Fruit fly (Drosophila melanogaster) whole organism, embryonic: Measurements from ENCODE around the gene Oatp30B.

Source experiments
- Aef1 ChIP-seq: fragments of 200-800 bp; sonication (Bioruptor generic); IDR thresholded peaks from 3 replicates; pipeline ENCODE4 v1.3.6; 2022; ENCODE audit warnings: missing biosample characterization, missing genetic modification characterization
- Atf6 ChIP-seq: fragments of 200-800 bp; sonication (Bioruptor generic); IDR thresholded peaks from 2 replicates; pipeline ENCODE4 v1.3.6; 2022; ENCODE audit warnings: missing biosample characterization, missing genetic modification characterization
- B-H1 ChIP-seq: fragments of 200-800 bp; sonication (Bioruptor generic); IDR thresholded peaks from 3 replicates; pipeline ENCODE4 v1.3.6; 2022; ENCODE audit warnings: missing biosample characterization, missing genetic modification characterization
- CG10209 ChIP-seq: fragments of 200-800 bp; sonication (Bioruptor generic); optimal IDR thresholded peaks from 3 replicates; lab custom pipeline; 2017; ENCODE audit warnings: missing biosample characterization, mild to moderate bottlenecking, missing genetic modification characterization, missing genetic modification reagents
- CG10462 ChIP-seq: fragments of 200-800 bp; sonication (Bioruptor generic); optimal IDR thresholded peaks from 2 replicates; lab custom pipeline; 2016; ENCODE audit warnings: missing biosample characterization, missing genetic modification characterization
- CG11085 ChIP-seq: fragments of 200-800 bp; sonication (Bioruptor generic); IDR thresholded peaks from 2 replicates; pipeline ENCODE4 v1.3.6; 2022; ENCODE audit warnings: missing biosample characterization, missing genetic modification characterization
- CG12104 ChIP-seq: fragments of 200-800 bp; sonication (Bioruptor generic); optimal IDR thresholded peaks from 3 replicates; lab custom pipeline; 2016; ENCODE audit warnings: missing biosample characterization, missing genetic modification characterization
- CG12219 ChIP-seq: fragments of 200-800 bp; sonication (Bioruptor generic); optimal IDR thresholded peaks from 3 replicates; lab custom pipeline; 2018; ENCODE audit warnings: missing biosample characterization, mild to moderate bottlenecking, missing genetic modification characterization
- CG12299 ChIP-seq: fragments of 200-800 bp; sonication (Bioruptor generic); optimal IDR thresholded peaks from 2 replicates; lab custom pipeline; 2018; ENCODE audit warnings: missing biosample characterization, mild to moderate bottlenecking, missing genetic modification characterization
- CG14441 ChIP-seq: fragments of 200-800 bp; sonication (Bioruptor generic); IDR thresholded peaks from 2 replicates; pipeline ENCODE4 v1.3.6; 2022; ENCODE audit warnings: missing biosample characterization, missing genetic modification characterization
- CG14860 ChIP-seq: fragments of 200-800 bp; sonication (Bioruptor generic); IDR thresholded peaks from 3 replicates; pipeline ENCODE4 v1.3.6; 2022; ENCODE audit warnings: missing biosample characterization, missing genetic modification characterization; ENCODE audit not compliant: partially characterized antibody
- CG2678 ChIP-seq: fragments of 200-800 bp; sonication (Bioruptor generic); optimal IDR thresholded peaks from 3 replicates; lab custom pipeline; 2019; ENCODE audit warnings: missing biosample characterization, mild to moderate bottlenecking, missing genetic modification characterization, moderate library complexity
- CG30431 ChIP-seq: fragments of 200-800 bp; sonication (Bioruptor generic); optimal IDR thresholded peaks from 2 replicates; lab custom pipeline; 2017; ENCODE audit warnings: missing biosample characterization, missing genetic modification characterization
- CG3281 ChIP-seq: fragments of 200-800 bp; sonication (Bioruptor generic); optimal IDR thresholded peaks from 3 replicates; lab custom pipeline; 2017; ENCODE audit warnings: missing biosample characterization, mild to moderate bottlenecking, missing genetic modification characterization
- CG4404 ChIP-seq: fragments of 200-800 bp; sonication (Bioruptor generic); IDR thresholded peaks from 2 replicates; pipeline ENCODE4 v1.3.6; 2022; ENCODE audit warnings: missing biosample characterization, missing genetic modification characterization
- CG4617 ChIP-seq: fragments of 200-800 bp; sonication (Bioruptor generic); optimal IDR thresholded peaks from 3 replicates; lab custom pipeline; 2016; ENCODE audit warnings: missing biosample characterization, missing genetic modification characterization, borderline replicate concordance
- CG6654 ChIP-seq: fragments of 200-800 bp; sonication (Bioruptor generic); optimal IDR thresholded peaks from 2 replicates; lab custom pipeline; 2017; ENCODE audit warnings: missing biosample characterization, mild to moderate bottlenecking, missing genetic modification characterization
- CG7987 ChIP-seq: fragments of 200-800 bp; sonication (Bioruptor generic); optimal IDR thresholded peaks from 2 replicates; lab custom pipeline; 2018; ENCODE audit warnings: missing biosample characterization, mild to moderate bottlenecking, missing genetic modification characterization, moderate library complexity
- CG8388 ChIP-seq: fragments of 200-800 bp; sonication (Bioruptor generic); optimal IDR thresholded peaks from 2 replicates; lab custom pipeline; 2019; ENCODE audit warnings: missing biosample characterization, mild to moderate bottlenecking, missing genetic modification characterization, moderate library complexity
- Deaf1 ChIP-seq: fragments of 200-800 bp; optimal IDR thresholded peaks from 3 replicates; lab custom pipeline; 2019; ENCODE audit warnings: missing biosample characterization, mild to moderate bottlenecking, missing genetic modification characterization, moderate library complexity
- Drgx ChIP-seq: fragments of 200-800 bp; sonication (Bioruptor generic); IDR thresholded peaks from 2 replicates; pipeline ENCODE4 v1.3.6; 2022; ENCODE audit warnings: missing biosample characterization, missing genetic modification characterization
- Hey ChIP-seq: fragments of 200-800 bp; sonication (Bioruptor generic); optimal IDR thresholded peaks from 3 replicates; lab custom pipeline; 2018; ENCODE audit warnings: missing biosample characterization, mild to moderate bottlenecking, missing genetic modification characterization
- Hmr ChIP-seq: fragments of 200-800 bp; sonication (Bioruptor generic); optimal IDR thresholded peaks from 3 replicates; lab custom pipeline; 2017; ENCODE audit warnings: mild to moderate bottlenecking, missing biosample characterization, missing genetic modification reagents, missing genetic modification characterization
- Hr39 ChIP-seq: fragments of >200 bp; optimal IDR thresholded peaks from 2 replicates; lab custom pipeline; 2017
- Lhr ChIP-seq: fragments of 200-800 bp; sonication (Bioruptor generic); optimal IDR thresholded peaks from 3 replicates; lab custom pipeline; 2017; ENCODE audit warnings: mild to moderate bottlenecking, missing biosample characterization, missing genetic modification reagents, missing genetic modification characterization
- Max ChIP-seq: fragments of 200-800 bp; sonication (Bioruptor generic); optimal IDR thresholded peaks from 2 replicates; lab custom pipeline; 2016; ENCODE audit warnings: missing biosample characterization, mild to moderate bottlenecking, missing genetic modification characterization
- Mes4 ChIP-seq: fragments of 200-800 bp; sonication (Bioruptor generic); optimal IDR thresholded peaks from 2 replicates; lab custom pipeline; 2016; ENCODE audit warnings: missing biosample characterization, missing genetic modification characterization
- Nf-YB ChIP-seq: fragments of 200-800 bp; sonication (Bioruptor generic); optimal IDR thresholded peaks from 3 replicates; lab custom pipeline; 2019; ENCODE audit warnings: missing biosample characterization, mild to moderate bottlenecking, missing genetic modification characterization, moderate library complexity
- PHDP ChIP-seq: fragments of 200-800 bp; sonication (Bioruptor generic); optimal IDR thresholded peaks from 3 replicates; lab custom pipeline; 2018; ENCODE audit warnings: missing biosample characterization, mild to moderate bottlenecking, missing genetic modification characterization, moderate library complexity
- Spps ChIP-seq: fragments of 200-800 bp; sonication (Bioruptor generic); optimal IDR thresholded peaks from 2 replicates; lab custom pipeline; 2018; ENCODE audit warnings: missing biosample characterization, mild to moderate bottlenecking, missing genetic modification characterization
- YL-1 ChIP-seq: fragments of 200-800 bp; sonication (Bioruptor generic); optimal IDR thresholded peaks from 3 replicates; lab custom pipeline; 2017; ENCODE audit warnings: missing biosample characterization, mild to moderate bottlenecking, missing genetic modification characterization
- cg ChIP-seq: fragments of 200-800 bp; sonication (Bioruptor generic); optimal IDR thresholded peaks from 3 replicates; lab custom pipeline; 2019; ENCODE audit warnings: missing biosample characterization, mild to moderate bottlenecking, missing genetic modification characterization, moderate library complexity
- crc ChIP-seq: fragments of 200-800 bp; sonication (Bioruptor generic); optimal IDR thresholded peaks from 2 replicates; lab custom pipeline; 2016; ENCODE audit warnings: missing biosample characterization, missing genetic modification characterization
- cwo ChIP-seq: fragments of 200-800 bp; sonication (Bioruptor generic); optimal IDR thresholded peaks from 3 replicates; lab custom pipeline; 2017; ENCODE audit warnings: missing biosample characterization, missing genetic modification characterization, mild to moderate bottlenecking, moderate library complexity, missing genetic modification reagents
- dysf ChIP-seq: fragments of 200-800 bp; sonication (Bioruptor generic); IDR thresholded peaks from 3 replicates; pipeline ENCODE4 v1.3.6; 2022; ENCODE audit warnings: missing biosample characterization, missing genetic modification characterization
- fd102C ChIP-seq: fragments of 200-800 bp; sonication (Bioruptor generic); optimal IDR thresholded peaks from 2 replicates; lab custom pipeline; 2018; ENCODE audit warnings: missing biosample characterization, mild to moderate bottlenecking, missing genetic modification characterization, moderate library complexity
- gfzf ChIP-seq: fragments of 200-800 bp; sonication (Bioruptor generic); optimal IDR thresholded peaks from 2 replicates; lab custom pipeline; 2016; ENCODE audit warnings: missing biosample characterization, mild to moderate bottlenecking, missing genetic modification characterization, moderate library complexity
- gsb-n ChIP-seq: fragments of 200-800 bp; sonication (Bioruptor generic); optimal IDR thresholded peaks from 3 replicates; lab custom pipeline; 2018; ENCODE audit warnings: missing biosample characterization, mild to moderate bottlenecking, missing genetic modification characterization
- gt ChIP-seq: fragments of 200-800 bp; sonication (Bioruptor generic); IDR thresholded peaks from 2 replicates; pipeline ENCODE4 v1.3.6; 2022; ENCODE audit warnings: missing biosample characterization, missing genetic modification characterization
- inv ChIP-seq: fragments of 200-800 bp; sonication (Bioruptor generic); IDR thresholded peaks from 2 replicates; pipeline ENCODE4 v1.3.6; 2022; ENCODE audit warnings: missing biosample characterization, missing genetic modification characterization; ENCODE audit not compliant: partially characterized antibody
- jing ChIP-seq: fragments of 200-800 bp; sonication (Bioruptor generic); optimal IDR thresholded peaks from 2 replicates; lab custom pipeline; 2018; ENCODE audit warnings: missing biosample characterization, mild to moderate bottlenecking, missing genetic modification characterization
- lilli ChIP-seq: fragments of 200-800 bp; sonication (Bioruptor generic); optimal IDR thresholded peaks from 3 replicates; lab custom pipeline; 2016; ENCODE audit warnings: missing biosample characterization, missing genetic modification characterization
- ranshi ChIP-seq: fragments of 200-800 bp; sonication (Bioruptor generic); IDR thresholded peaks from 2 replicates; pipeline ENCODE4 v1.3.6; 2022; ENCODE audit warnings: missing biosample characterization, missing genetic modification characterization
- ro ChIP-seq: fragments of 200-800 bp; sonication (Bioruptor generic); IDR thresholded peaks from 2 replicates; pipeline ENCODE4 v1.3.6; 2022; ENCODE audit warnings: missing biosample characterization, missing genetic modification characterization
- salm ChIP-seq: fragments of 200-800 bp; sonication (Bioruptor generic); optimal IDR thresholded peaks from 2 replicates; lab custom pipeline; 2018; ENCODE audit warnings: missing biosample characterization, mild to moderate bottlenecking, missing genetic modification characterization
- schlank ChIP-seq: fragments of 200-800 bp; sonication (Bioruptor generic); optimal IDR thresholded peaks from 2 replicates; lab custom pipeline; 2018; ENCODE audit warnings: missing biosample characterization, mild to moderate bottlenecking, missing genetic modification characterization
- sim ChIP-seq: fragments of 200-800 bp; sonication (Bioruptor generic); IDR thresholded peaks from 2 replicates; pipeline ENCODE4 v1.3.6; 2022; ENCODE audit warnings: missing biosample characterization, missing genetic modification characterization
- tup ChIP-seq: fragments of 200-800 bp; sonication (Bioruptor generic); optimal IDR thresholded peaks from 2 replicates; lab custom pipeline; 2016; ENCODE audit warnings: missing biosample characterization, mild to moderate bottlenecking, missing genetic modification characterization, moderate library complexity
- wor ChIP-seq: fragments of 200-800 bp; sonication (Bioruptor generic); IDR thresholded peaks from 2 replicates; pipeline ENCODE4 v1.3.6; 2022; ENCODE audit warnings: missing biosample characterization, missing genetic modification characterization

The Oatp30B gene

DNA sequence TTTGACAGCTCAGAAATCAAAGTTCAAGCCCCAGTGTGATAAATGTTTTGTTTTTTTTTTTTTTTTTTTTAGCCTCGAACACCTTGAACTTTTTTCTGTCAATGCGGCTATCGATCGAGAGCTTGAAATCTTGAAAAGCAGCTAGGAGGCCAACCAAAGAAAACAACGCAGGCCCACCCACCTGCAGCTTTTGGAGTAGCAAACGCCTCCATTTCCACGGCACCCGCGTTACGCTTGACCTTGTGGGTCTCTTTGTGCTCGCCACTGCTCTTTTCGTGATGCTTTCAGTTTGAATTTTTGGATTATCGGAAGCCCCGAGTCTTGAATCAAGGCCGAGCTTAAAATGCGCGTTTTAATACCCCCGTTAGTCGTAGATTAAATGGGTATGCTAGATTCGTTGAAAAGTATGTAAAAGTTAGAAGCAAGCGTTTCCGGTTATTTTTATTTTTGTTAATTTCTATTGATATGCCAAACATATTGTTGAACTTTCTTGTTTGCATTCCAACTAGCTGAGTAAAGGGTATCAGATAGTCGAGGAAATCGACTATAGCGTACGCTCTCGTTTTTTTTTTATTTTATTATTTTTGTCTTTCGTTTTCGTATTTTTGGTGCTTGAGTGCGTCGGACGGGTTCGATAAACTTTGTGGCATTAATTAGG, 18.1 kb upstream of the Oatp30B start (continued):
- TF ChIP-seq salm (tag; lab: Kevin White, UChicago) (peak; percentile 75), CG14860 (GFP tag; lab: Robert Waterston, UW) (no peak), gsb-n (peak; percentile 58), CG3281 (GFP tag; lab: Kevin White, UChicago) (no peak), CG10209 (GFP tag; lab: Kevin White, UChicago) (peak; percentile 67), CG4404 (GFP tag; lab: Robert Waterston, UW) (no peak), tup (GFP tag; lab: Kevin White, UChicago) (peak; percentile 26), Spps (tag; lab: Kevin White, UChicago) (no peak), inv (no peak), cwo (GFP tag; lab: Kevin White, UChicago) (peak; percentile 40), Drgx (GFP tag; lab: Robert Waterston, UW) (peak; percentile 43; the same call in 1 of the 2 replicates), Deaf1 (tag; lab: Kevin White, UChicago) (peak; percentile 14), cg (no peak), ro (GFP tag; lab: Robert Waterston, UW) (0 out of 2 replicates have a peak, but pooled peaks have one; percentile 23), CG11085 (GFP tag; lab: Robert Waterston, UW) (no peak), CG6654 (GFP tag; lab: Kevin White, UChicago) (no peak), Atf6 (GFP tag; lab: Robert Waterston, UW) (peak; percentile 75), CG8388 (peak; percentile 80), wor (GFP tag; lab: Robert Waterston, UW) (peak; percentile 70), Max (GFP tag; lab: Kevin White, UChicago) (no peak), CG14441 (GFP tag; lab: Robert Waterston, UW) (peak; percentile 88), Lhr (GFP tag; lab: Kevin White, UChicago) (no peak), Hr39 (lab: Kevin White, UChicago) (no peak), gfzf (GFP tag; lab: Kevin White, UChicago) (no peak), CG12299 (tag; lab: Kevin White, UChicago) (no peak), Nf-YB (GFP tag; lab: Kevin White, UChicago) (peak; percentile 28), Aef1 (GFP tag; lab: Robert Waterston, UW) (peak; percentile 77), lilli (GFP tag; lab: Kevin White, UChicago) (peak; percentile 59), jing (GFP tag; lab: Kevin White, UChicago) (no peak), gt (GFP tag; lab: Robert Waterston, UW) (0 out of 2 replicates have a peak, but pooled peaks have one; percentile 20), dysf (peak; percentile 89; the same call in 2 of the 3 replicates), ranshi (GFP tag; lab: Robert Waterston, UW) (peak; percentile 76; the same call in 1 of the 2 replicates), PHDP (tag; lab: Kevin White, UChicago) (peak; percentile 76), schlank (tag; lab: Kevin White, UChicago) (no peak), CG12219 (GFP tag; lab: Kevin White, UChicago) (peak; percentile 46), CG30431 (GFP tag; lab: Kevin White, UChicago) (peak; percentile 19), CG10462 (GFP tag; lab: Kevin White, UChicago) (peak; percentile 49), CG2678 (peak; percentile 75), crc (GFP tag; lab: Kevin White, UChicago) (no peak), Mes4 (GFP tag; lab: Kevin White, UChicago) (no peak), Hmr (GFP tag; lab: Kevin White, UChicago) (peak; percentile 79), CG12104 (GFP tag; lab: Kevin White, UChicago) (peak; percentile 36), B-H1 (GFP tag; lab: Robert Waterston, UW) (peak; percentile 71; the same call in 2 of the 3 replicates), CG7987 (GFP tag; lab: Kevin White, UChicago) (no peak), fd102C (GFP tag; lab: Kevin White, UChicago) (no peak), YL-1 (GFP tag; lab: Kevin White, UChicago) (peak; percentile 32), sim (GFP tag; lab: Robert Waterston, UW) (0 out of 2 replicates have a peak, but pooled peaks have one; percentile 29), Hey (no peak), CG4617 (GFP tag; lab: Kevin White, UChicago) (no peak)
